Fruit fly (Drosophila melanogaster) whole organism, wandering third instar larva: Measurements from ENCODE around the gene CG32201.

Source experiments
- Jra ChIP-seq: sonication (Bioruptor generic); optimal IDR thresholded peaks from 2 replicates; lab custom pipeline; 2016; ENCODE audit warnings: missing biosample characterization, missing genetic modification characterization
- Myc ChIP-seq: fragments of >200 bp; optimal IDR thresholded peaks from 2 replicates; lab custom pipeline; 2017
- br ChIP-seq: fragments of 200-800 bp; sonication (Bioruptor generic); optimal IDR thresholded peaks from 2 replicates; lab custom pipeline; 2016; ENCODE audit warnings: missing biosample characterization, missing genetic modification characterization
- dsf ChIP-seq: sonication (Bioruptor generic); optimal IDR thresholded peaks from 2 replicates; lab custom pipeline; 2016; ENCODE audit warnings: missing biosample characterization, missing genetic modification characterization, borderline replicate concordance
- fru ChIP-seq: fragments of 200-800 bp; sonication (Bioruptor generic); optimal IDR thresholded peaks from 3 replicates; lab custom pipeline; 2016; ENCODE audit warnings: missing biosample characterization, mild to moderate bottlenecking, missing genetic modification characterization
- h ChIP-seq: fragments of 200-800 bp; sonication (Bioruptor generic); optimal IDR thresholded peaks from 3 replicates; lab custom pipeline; 2016; ENCODE audit warnings: missing biosample characterization, mild to moderate bottlenecking, missing genetic modification characterization
- psq ChIP-seq: fragments of 200-800 bp; sonication (Bioruptor generic); optimal IDR thresholded peaks from 3 replicates; lab custom pipeline; 2017; ENCODE audit warnings: missing biosample characterization, mild to moderate bottlenecking, missing genetic modification characterization, moderate library complexity
- rgr ChIP-seq: fragments of 200-800 bp; sonication (Bioruptor generic); optimal IDR thresholded peaks from 3 replicates; lab custom pipeline; 2016; ENCODE audit warnings: missing biosample characterization, mild to moderate bottlenecking, missing genetic modification characterization
- tai ChIP-seq: sonication (Bioruptor generic); optimal IDR thresholded peaks from 2 replicates; lab custom pipeline; 2016; ENCODE audit warnings: missing biosample characterization, missing genetic modification characterization

dm6 chr3L:18638487-18638886, 29.1 kb downstream of the CG32201 start:
- TF ChIP-seq fru (GFP tag; lab: Kevin White, UChicago) (no peak), psq (GFP tag; lab: Kevin White, UChicago) (no peak), rgr (GFP tag; lab: Kevin White, UChicago) (no peak), Myc (lab: Kevin White, UChicago) (no peak), br (GFP tag; lab: Kevin White, UChicago) (no peak), h (no peak), Jra (GFP tag; lab: Kevin White, UChicago) (no peak), dsf (GFP tag; lab: Kevin White, UChicago) (no peak), tai (GFP tag; lab: Kevin White, UChicago) (no peak)
